Worm (Caenorhabditis elegans) whole organism, young adult: Measurements from ENCODE around the gene F56F11.2.

Experiments
- die-1 ChIP-seq: sonication (generic microtip); optimal IDR thresholded peaks from 2 replicates; lab custom pipeline; 2016; ENCODE audit warnings: missing genotype, mild to moderate bottlenecking, missing genetic modification characterization, missing compliant biosample characterization
- efl-1 ChIP-seq: fragments of 150-350 bp; optimal IDR thresholded peaks from 2 replicates; lab custom pipeline; 2014; ENCODE audit warnings: missing biosample characterization, missing genetic modification reagents, missing genetic modification characterization
- hsf-1 ChIP-seq: fragments of 200-800 bp; sonication (Bioruptor generic); IDR thresholded peaks from 2 replicates; pipeline ENCODE4 v1.3.6; 2022; ENCODE audit warnings: missing genetic modification reagents, missing genetic modification characterization, missing compliant biosample characterization

- TF ChIP-seq hsf-1 (no peak), die-1 (tag; lab: Kevin White, UChicago) (no peak), efl-1 (no peak)
Measured at ce11 chrIII:2908859-2909258, 26.8 kb downstream of the F56F11.2 start.
